Fruit fly (Drosophila melanogaster) whole organism, wandering third instar larva: ENCODE results near the gene CG32305.

Experiments
- CG32264 ChIP-seq: fragments of 200-800 bp; sonication (Bioruptor generic); optimal IDR thresholded peaks from 2 replicates; lab custom pipeline; 2016; ENCODE audit warnings: missing biosample characterization, missing genetic modification characterization
- CG9705 ChIP-seq: fragments of 200-800 bp; sonication (Bioruptor generic); optimal IDR thresholded peaks from 2 replicates; lab custom pipeline; 2018; ENCODE audit warnings: missing biosample characterization, mild to moderate bottlenecking, missing genetic modification characterization
- CrebA ChIP-seq: fragments of 200-800 bp; sonication (Bioruptor generic); optimal IDR thresholded peaks from 2 replicates; lab custom pipeline; 2016; ENCODE audit warnings: missing biosample characterization, mild to moderate bottlenecking, missing genetic modification characterization, borderline replicate concordance
- Dfd ChIP-seq: fragments of >200 bp; optimal IDR thresholded peaks from 2 replicates; lab custom pipeline; 2017; ENCODE audit warnings: missing biosample characterization, missing genetic modification characterization
- Dif ChIP-seq: fragments of 200-275, 200-300 bp; sonication (Bioruptor generic); optimal IDR thresholded peaks from 2 replicates; lab custom pipeline; 2018; ENCODE audit warnings: missing biosample characterization, missing genetic modification characterization; ENCODE audit not compliant: partially characterized antibody
- GATAd ChIP-seq: sonication (Bioruptor generic); optimal IDR thresholded peaks from 2 replicates; lab custom pipeline; 2016; ENCODE audit warnings: missing biosample characterization, missing genetic modification characterization
- HLH106 ChIP-seq: fragments of 200-800 bp; optimal IDR thresholded peaks from 3 replicates; lab custom pipeline; 2019; ENCODE audit warnings: missing biosample characterization, mild to moderate bottlenecking, missing genetic modification characterization, moderate library complexity
- Hr78 ChIP-seq: fragments of >200 bp; optimal IDR thresholded peaks from 2 replicates; lab custom pipeline; 2017; ENCODE audit warnings: missing biosample characterization, missing genetic modification characterization
- Hr83 ChIP-seq: fragments of 200-300 bp; sonication (Bioruptor generic); optimal IDR thresholded peaks from 2 replicates; lab custom pipeline; 2016; ENCODE audit warnings: missing biosample characterization, mild to moderate bottlenecking, missing genetic modification characterization, moderate library complexity; ENCODE audit not compliant: poor library complexity, severe bottlenecking
- Jra ChIP-seq: sonication (Bioruptor generic); optimal IDR thresholded peaks from 2 replicates; lab custom pipeline; 2016; ENCODE audit warnings: missing biosample characterization, missing genetic modification characterization
- Mio ChIP-seq: sonication (Bioruptor generic); optimal IDR thresholded peaks from 2 replicates; lab custom pipeline; 2016; ENCODE audit warnings: missing biosample characterization, missing genetic modification characterization
- Myc ChIP-seq: fragments of >200 bp; optimal IDR thresholded peaks from 2 replicates; lab custom pipeline; 2017
- OdsH ChIP-seq: fragments of 200-800 bp; sonication (Bioruptor generic); optimal IDR thresholded peaks from 2 replicates; lab custom pipeline; 2016; ENCODE audit warnings: missing biosample characterization, mild to moderate bottlenecking, missing genetic modification characterization
- Rel ChIP-seq, 2 experiments: fragments of 200-800 bp; sonication (Bioruptor generic) in 1 of 2; optimal IDR thresholded peaks; 2 replicates in 1 of 2; 3 replicates in 1 of 2; lab custom pipeline; 2016 to 2019; ENCODE audit warnings: mild to moderate bottlenecking in 2 of 2, missing biosample characterization in 2 of 2, missing genetic modification characterization in 2 of 2, moderate library complexity in 1 of 2
- Sp1 ChIP-seq: fragments of 200-800 bp; sonication (Bioruptor generic); optimal IDR thresholded peaks from 3 replicates; lab custom pipeline; 2019; ENCODE audit warnings: missing biosample characterization, mild to moderate bottlenecking, missing genetic modification characterization, moderate library complexity
- Vsx2 ChIP-seq: fragments of 200-300, 225-300 bp; sonication (Bioruptor generic); optimal IDR thresholded peaks from 2 replicates; lab custom pipeline; 2018; ENCODE audit warnings: missing biosample characterization, missing genetic modification characterization; ENCODE audit not compliant: partially characterized antibody
- br ChIP-seq: fragments of 200-800 bp; sonication (Bioruptor generic); optimal IDR thresholded peaks from 2 replicates; lab custom pipeline; 2016; ENCODE audit warnings: missing biosample characterization, missing genetic modification characterization
- dl ChIP-seq, 2 experiments: fragments of 175-275, 200-275 bp in 1 of 2; fragments of 200-275 bp in 1 of 2; sonication (Bioruptor generic); optimal IDR thresholded peaks; lab custom pipeline; 2018; ENCODE audit warnings: mild to moderate bottlenecking in 2 of 2, missing biosample characterization in 2 of 2, missing genetic modification characterization in 2 of 2, moderate library complexity in 2 of 2; ENCODE audit not compliant: partially characterized antibody in 2 of 2, insufficient read depth in 1 of 2
- dmrt93B ChIP-seq: fragments of 200-800 bp; sonication (Bioruptor generic); optimal IDR thresholded peaks from 2 replicates; lab custom pipeline; 2018; ENCODE audit warnings: missing biosample characterization, mild to moderate bottlenecking, missing genetic modification characterization
- dsf ChIP-seq: sonication (Bioruptor generic); optimal IDR thresholded peaks from 2 replicates; lab custom pipeline; 2016; ENCODE audit warnings: missing biosample characterization, missing genetic modification characterization, borderline replicate concordance
- foxo ChIP-seq, 2 experiments: fragments of 200-800 bp; sonication (Bioruptor generic); optimal IDR thresholded peaks; 2 replicates in 1 of 2; 3 replicates in 1 of 2; lab custom pipeline; 2016 to 2017; ENCODE audit warnings: missing biosample characterization in 2 of 2, missing genetic modification characterization in 2 of 2
- fru ChIP-seq: fragments of 200-800 bp; sonication (Bioruptor generic); optimal IDR thresholded peaks from 3 replicates; lab custom pipeline; 2016; ENCODE audit warnings: missing biosample characterization, mild to moderate bottlenecking, missing genetic modification characterization
- h ChIP-seq: fragments of 200-800 bp; sonication (Bioruptor generic); optimal IDR thresholded peaks from 3 replicates; lab custom pipeline; 2016; ENCODE audit warnings: missing biosample characterization, mild to moderate bottlenecking, missing genetic modification characterization
- jim ChIP-seq: fragments of 175-275, 200-325 bp; sonication (Bioruptor generic); optimal IDR thresholded peaks from 2 replicates; lab custom pipeline; 2016; ENCODE audit warnings: missing biosample characterization, mild to moderate bottlenecking, missing genetic modification characterization
- lola ChIP-seq: fragments of >200 bp; optimal IDR thresholded peaks from 2 replicates; lab custom pipeline; 2017; ENCODE audit warnings: missing biosample characterization, missing genetic modification characterization
- pan ChIP-seq: fragments of >200 bp; optimal IDR thresholded peaks from 2 replicates; lab custom pipeline; 2017
- rgr ChIP-seq: fragments of 200-800 bp; sonication (Bioruptor generic); optimal IDR thresholded peaks from 3 replicates; lab custom pipeline; 2016; ENCODE audit warnings: missing biosample characterization, mild to moderate bottlenecking, missing genetic modification characterization
- sage ChIP-seq: fragments of 200-800 bp; sonication (Bioruptor generic); optimal IDR thresholded peaks from 2 replicates; lab custom pipeline; 2016; ENCODE audit warnings: missing biosample characterization, mild to moderate bottlenecking, missing genetic modification characterization
- sv ChIP-seq: fragments of 200-800 bp; sonication (Bioruptor generic); optimal IDR thresholded peaks from 3 replicates; lab custom pipeline; 2016; ENCODE audit warnings: missing biosample characterization, missing genetic modification characterization
- usp ChIP-seq: fragments of >200 bp; optimal IDR thresholded peaks from 2 replicates; lab custom pipeline; 2017; ENCODE audit warnings: missing biosample characterization, missing genetic modification characterization
- woc ChIP-seq: sonication (Bioruptor generic); optimal IDR thresholded peaks from 2 replicates; lab custom pipeline; 2016; ENCODE audit warnings: missing biosample characterization, mild to moderate bottlenecking, missing genetic modification characterization

Gene CG32305

DNA sequence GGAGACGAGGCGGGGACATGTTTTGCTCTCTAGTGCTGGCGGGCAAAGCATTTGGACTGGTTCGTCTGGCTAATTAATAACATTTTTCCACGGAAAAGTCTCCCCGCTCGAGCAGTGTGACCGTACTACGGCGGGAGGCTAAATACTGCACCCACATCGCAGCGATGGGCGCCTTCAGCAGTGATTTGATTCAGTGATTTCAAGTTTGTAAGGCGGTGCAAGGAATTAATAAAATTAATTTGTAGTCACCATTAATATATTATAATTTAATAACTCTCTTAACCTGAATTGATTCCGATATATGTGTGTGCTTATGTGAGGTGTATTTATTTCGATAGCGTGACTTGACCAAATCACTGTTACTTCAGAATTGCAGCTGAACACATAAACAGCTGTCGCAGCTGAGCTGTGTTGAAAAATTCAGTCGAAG is 14.1 kb downstream of the CG32305 start, which contains the start of the genes oxt and CG13807 (continued):
- peak; percentile 74 for TF ChIP-seq Vsx2
- peak; percentile 4 for TF ChIP-seq Myc

DNA sequence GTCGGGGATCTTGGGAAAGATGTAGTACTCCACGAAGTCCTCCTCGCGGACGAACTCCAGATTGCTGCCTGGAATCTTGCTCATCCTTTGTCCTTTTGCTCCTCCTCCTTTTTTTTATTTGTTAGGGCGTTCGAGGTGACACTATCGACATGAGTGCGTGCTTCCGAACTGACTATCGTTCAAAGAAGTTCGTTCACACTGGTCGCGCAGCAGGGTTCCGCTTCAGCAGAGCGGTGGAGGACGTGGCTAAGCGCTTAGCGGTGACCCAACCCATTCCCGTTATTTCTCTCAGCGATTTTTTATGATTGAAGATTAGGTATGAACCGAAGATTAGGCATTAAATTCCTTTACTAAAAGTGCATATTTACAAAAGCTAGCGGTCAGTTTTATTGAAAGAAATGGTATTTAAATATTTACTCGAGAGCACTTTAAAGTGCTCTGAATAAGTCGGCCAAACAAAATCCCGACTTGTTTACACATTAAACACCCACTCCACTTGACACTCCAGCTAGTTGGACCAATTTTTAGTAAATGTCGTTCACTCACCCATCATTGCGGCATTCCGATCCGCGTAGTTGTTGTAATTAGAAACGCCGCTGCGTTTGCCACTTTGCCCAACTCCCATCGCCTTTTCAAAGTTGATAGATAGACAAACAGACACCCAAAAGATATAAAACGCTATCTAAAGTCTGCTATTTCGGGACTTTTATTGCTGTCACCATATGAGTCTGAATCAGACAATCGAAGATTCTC is 17.4 kb downstream of the CG32305 start, which contains the start of the genes ecd and CG13806:
TSS of gene ecd (minus strand) at position 166 of the 753 bp plus-strand sequence.
TSS of gene CG13806 (plus strand) at position 703 of the 753 bp plus-strand sequence.
- TF ChIP-seq dl (GFP tag; optimal IDR thresholded peaks at IDR 0.05; lab: Kevin White, UChicago; ENCODE audit: insufficient read depth in 1 of 2, partially characterized antibody in 2 of 2) (no peak), Sp1 (peak; percentile 0), Hr83 (GFP tag; lab: Kevin White, UChicago) (peak; percentile 21), foxo (GFP tag; optimal IDR thresholded peaks at IDR 0.05; lab: Kevin White, UChicago) (peak in 1 of 2 experiments; percentile 12), rgr (GFP tag; lab: Kevin White, UChicago) (peak; percentile 24), h (GFP tag; lab: Kevin White, UChicago) (peak; percentile 8), sage (no peak), Myc (peak; percentile 65)

DNA sequence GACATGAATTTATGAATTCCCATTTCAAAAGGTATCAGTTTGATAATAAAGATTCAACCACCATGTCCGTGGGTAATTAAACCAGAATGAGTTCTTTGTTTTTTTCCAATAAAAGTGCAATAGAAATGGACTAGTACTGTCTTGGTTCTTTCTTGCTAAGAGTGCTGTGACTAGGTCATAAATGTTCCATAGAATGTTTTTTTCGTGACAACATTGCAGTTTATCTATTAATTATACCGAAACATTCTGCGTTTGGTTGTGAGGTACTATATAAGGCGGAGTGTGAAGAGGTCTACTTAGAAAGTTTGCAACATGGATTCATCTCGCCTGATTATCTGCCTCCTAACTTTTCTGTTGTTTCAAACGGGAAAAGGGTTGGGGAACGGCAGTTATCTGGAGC is 19.1 kb downstream of the CG32305 start, which contains the start of gene obst-I:
TSS of gene obst-I (plus strand) at position 301 of the 400 bp plus-strand sequence.
- TF ChIP-seq OdsH (no peak), CrebA (GFP tag; lab: Kevin White, UChicago) (no peak), foxo (GFP tag; optimal IDR thresholded peaks at IDR 0.05; lab: Kevin White, UChicago) (no peak), Jra (GFP tag; lab: Kevin White, UChicago) (no peak), CG32264 (GFP tag; lab: Kevin White, UChicago) (no peak), HLH106 (tag; lab: Kevin White, UChicago) (no peak), Dif (GFP tag; lab: Kevin White, UChicago) (no peak), pan (lab: Kevin White, UChicago) (no peak), Rel (GFP tag; optimal IDR thresholded peaks at IDR 0.05; lab: Kevin White, UChicago) (no peak), Rel (tag; optimal IDR thresholded peaks at IDR 0.05; lab: Kevin White, UChicago) (no peak), woc (GFP tag; lab: Kevin White, UChicago) (no peak), Dfd (no peak), Vsx2 (no peak), Mio (GFP tag; lab: Kevin White, UChicago) (no peak), Hr78 (GFP tag; lab: Kevin White, UChicago) (no peak), dsf (GFP tag; lab: Kevin White, UChicago) (no peak), usp (GFP tag; lab: Kevin White, UChicago) (no peak), GATAd (no peak), CG9705 (GFP tag; lab: Kevin White, UChicago) (no peak), sage (no peak), fru (GFP tag; lab: Kevin White, UChicago) (no peak)

DNA sequence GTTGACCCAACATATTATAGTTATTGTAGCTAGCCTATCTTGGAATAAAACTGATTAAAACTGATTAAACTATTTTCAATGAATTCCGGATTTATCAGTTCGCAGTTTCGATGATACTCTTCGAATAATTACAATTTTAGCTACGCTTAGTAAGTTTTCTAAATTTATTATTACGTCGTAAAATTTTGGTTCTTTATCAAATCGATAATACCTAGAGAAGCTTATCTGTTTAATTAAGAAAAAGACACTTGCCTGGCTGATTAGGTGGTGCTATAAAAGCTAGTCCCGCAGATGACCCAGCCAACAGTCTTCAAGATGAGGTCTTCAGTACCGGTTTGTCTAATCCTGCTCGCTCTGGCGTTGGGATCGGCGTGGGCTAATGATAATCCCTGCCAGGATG is 20.1 kb downstream of the CG32305 start, which contains the start of gene CG32302:
TSS of gene CG32302 (plus strand) at position 301 of the 400 bp plus-strand sequence.
- TF ChIP-seq sv, result no peak
- TF ChIP-seq fru (GFP tag; lab: Kevin White, UChicago), result no peak
- TF ChIP-seq dmrt93B (GFP tag; lab: Kevin White, UChicago), result no peak
- TF ChIP-seq dl (GFP tag; optimal IDR thresholded peaks at IDR 0.05; lab: Kevin White, UChicago; ENCODE audit: insufficient read depth in 1 of 2, partially characterized antibody in 2 of 2), result no peak

DNA sequence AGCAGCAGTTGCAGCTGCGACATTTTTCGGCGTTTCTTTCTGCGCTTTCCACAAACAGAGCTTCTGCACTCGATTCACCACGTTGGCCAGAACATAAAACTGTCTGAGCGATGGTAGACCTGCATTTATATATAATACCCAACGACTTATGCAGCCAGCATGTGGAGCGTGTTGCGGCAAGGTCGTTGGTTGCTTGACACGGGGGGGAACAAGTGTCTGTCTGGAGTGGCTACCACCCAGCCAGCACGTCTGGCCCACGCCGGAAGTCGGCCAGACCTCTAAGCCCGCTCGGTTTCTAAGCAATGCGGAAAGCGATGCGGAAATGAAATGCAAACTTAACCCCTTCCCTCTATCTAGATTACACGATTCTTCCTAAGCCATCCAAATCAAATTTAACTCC is 24.2 kb downstream of the CG32305 start, which contains the start of gene yellow-g:
TSS of gene yellow-g (minus strand) at position 101 of the 400 bp plus-strand sequence.
- TF ChIP-seq rgr (GFP tag; lab: Kevin White, UChicago) (no peak), Sp1 (no peak), Dif (GFP tag; lab: Kevin White, UChicago) (no peak), jim (no peak), Myc (no peak), br (GFP tag; lab: Kevin White, UChicago) (no peak), lola (GFP tag; lab: Kevin White, UChicago) (no peak), GATAd (no peak), Hr83 (GFP tag; lab: Kevin White, UChicago) (no peak), Hr78 (GFP tag; lab: Kevin White, UChicago) (no peak), h (GFP tag; lab: Kevin White, UChicago) (no peak), dmrt93B (GFP tag; lab: Kevin White, UChicago) (no peak)
